Fruit fly (Drosophila melanogaster): ENCODE data around the gene CG13733.
A peak's percentile ranks its signal among the peaks of the same experiment; 100 is the strongest.

Gene CG13733

dm6 chr3L:17513893-17514616 is 35.3 kb upstream of the CG13733 start, which contains the start of the genes U4-U6-60K and CG7564 (continued):
- TF ChIP-seq pnt (GFP tag; optimal IDR thresholded peaks at IDR 0.05): no peak
- peak; percentile 57 for TF ChIP-seq caup (GFP tag; optimal IDR thresholded peaks at IDR 0.05; ENCODE audit: severe bottlenecking)
- peak; percentile 2 for TF ChIP-seq CG18011 (GFP tag; optimal IDR thresholded peaks at IDR 0.05)
- TF ChIP-seq CG8944 (GFP tag; optimal IDR thresholded peaks at IDR 0.05): peak; percentile 28
- TF ChIP-seq CG13624 (GFP tag; optimal IDR thresholded peaks at IDR 0.05): peak; percentile 41
- peak; percentile 89 for TF ChIP-seq CG17361 (GFP tag; IDR thresholded peaks at IDR 0.05)
- no peak for TF ChIP-seq nau (GFP tag; optimal IDR thresholded peaks at IDR 0.05)
- TF ChIP-seq sens (GFP tag): peak; percentile 90
- TF ChIP-seq luna (GFP tag; optimal IDR thresholded peaks at IDR 0.05): no peak
- TF ChIP-seq YL-1 (GFP tag; optimal IDR thresholded peaks at IDR 0.05): peak; percentile 74
- peak; percentile 28 to 60 for TF ChIP-seq Pdp1 (GFP tag; optimal IDR thresholded peaks at IDR 0.05)
- peak; percentile 37 for TF ChIP-seq CG17186 (GFP tag; optimal IDR thresholded peaks at IDR 0.05)
- peak; percentile 38; the same call in 1 of the 2 replicates for TF ChIP-seq Dref (GFP tag; IDR thresholded peaks at IDR 0.05)
- peak; percentile 50 for TF ChIP-seq zen (tag; optimal IDR thresholded peaks at IDR 0.05)
- peak; percentile 41 for TF ChIP-seq CG10274 (GFP tag; optimal IDR thresholded peaks at IDR 0.05)
- no peak for TF ChIP-seq gcm (GFP tag; optimal IDR thresholded peaks at IDR 0.05)
- peak; percentile 59; the same call in 2 of the 3 replicates for TF ChIP-seq ase (GFP tag; IDR thresholded peaks at IDR 0.05)
- TF ChIP-seq so (GFP tag; IDR thresholded peaks at IDR 0.05): no peak
- TF ChIP-seq Rfx (GFP tag; IDR thresholded peaks at IDR 0.05): peak; percentile 79
- TF ChIP-seq PHDP (tag; optimal IDR thresholded peaks at IDR 0.05): peak; percentile 40
- peak; percentile 81 for TF ChIP-seq CoRest (tag; optimal IDR thresholded peaks at IDR 0.05)
- TF ChIP-seq CG7987 (GFP tag; optimal IDR thresholded peaks at IDR 0.05): no peak
- peak; percentile 61 for TF ChIP-seq CG1602 (GFP tag; optimal IDR thresholded peaks at IDR 0.05)
- peak; percentile 72 for TF ChIP-seq Hmr (GFP tag; optimal IDR thresholded peaks at IDR 0.05)
- TF ChIP-seq ewg (GFP tag; optimal IDR thresholded peaks at IDR 0.05): peak; percentile 51
- peak; percentile 61 for TF ChIP-seq Max (GFP tag; optimal IDR thresholded peaks at IDR 0.05)
- peak in 1 of 3 experiments; percentile 69 for TF ChIP-seq lola (GFP tag; optimal IDR thresholded peaks at IDR 0.05)
- TF ChIP-seq Bdp1 (GFP tag; optimal IDR thresholded peaks at IDR 0.05): peak; percentile 64
- TF ChIP-seq unc-4 (GFP tag; IDR thresholded peaks at IDR 0.05; ENCODE audit: partially characterized antibody): peak; percentile 89
- no peak for TF ChIP-seq CG11560 (tag; IDR thresholded peaks at IDR 0.05)
- TF ChIP-seq bbx (GFP tag; IDR thresholded peaks at IDR 0.05; ENCODE audit: partially characterized antibody): peak; percentile 97
- TF ChIP-seq CG15479 (GFP tag; optimal IDR thresholded peaks at IDR 0.05): no peak
- peak; percentile 97 for TF ChIP-seq MESR4 (GFP tag; optimal IDR thresholded peaks at IDR 0.05)
- no peak for TF ChIP-seq kah (GFP tag; optimal IDR thresholded peaks at IDR 0.05)
- peak; percentile 65 for TF ChIP-seq CG8924 (tag; optimal IDR thresholded peaks at IDR 0.05)
- peak; percentile 98 for TF ChIP-seq CG42726 (GFP tag; IDR thresholded peaks at IDR 0.05; ENCODE audit: partially characterized antibody)
- TF ChIP-seq Dek (tag; optimal IDR thresholded peaks at IDR 0.05): peak; percentile 58
- no peak for TF ChIP-seq pan (optimal IDR thresholded peaks at IDR 0.05)
- TF ChIP-seq pan (GFP tag; optimal IDR thresholded peaks at IDR 0.05 in 1 of 2, IDR thresholded peaks at IDR 0.05 in 1 of 2): no peak
- TF ChIP-seq CG4707 (GFP tag; optimal IDR thresholded peaks at IDR 0.05): no peak
- TF ChIP-seq Deaf1 (tag; optimal IDR thresholded peaks at IDR 0.05): peak; percentile 4
- no peak for TF ChIP-seq CG10565 (GFP tag; optimal IDR thresholded peaks at IDR 0.05)
- TF ChIP-seq CG11696 (GFP tag; IDR thresholded peaks at IDR 0.05): no peak
- TF ChIP-seq CG17359 (tag; optimal IDR thresholded peaks at IDR 0.05): peak; percentile 9
- TF ChIP-seq CG4617 (GFP tag; optimal IDR thresholded peaks at IDR 0.05; ENCODE audit: borderline replicate concordance): peak; percentile 72
- TF ChIP-seq gro (GFP tag; optimal IDR thresholded peaks at IDR 0.05): no peak
- TF ChIP-seq Sox100B (GFP tag; optimal IDR thresholded peaks at IDR 0.05): no peak
- TF ChIP-seq CG13424 (tag; optimal IDR thresholded peaks at IDR 0.05): peak; percentile 56
